Fruit fly (Drosophila melanogaster) whole organism, embryonic: Measurements from ENCODE around the gene CG15034.

Experiments
- Antp ChIP-seq: fragments of 200-800 bp; sonication (Bioruptor generic); optimal IDR thresholded peaks from 3 replicates; lab custom pipeline; 2016; ENCODE audit warnings: missing biosample characterization, missing genetic modification characterization
- Asciz ChIP-seq: fragments of 200-800 bp; sonication (Bioruptor generic); optimal IDR thresholded peaks from 2 replicates; lab custom pipeline; 2017; ENCODE audit warnings: missing biosample characterization, mild to moderate bottlenecking, missing genetic modification characterization, missing genetic modification reagents
- CG10366 ChIP-seq: fragments of 200-800 bp; sonication (Bioruptor generic); IDR thresholded peaks from 2 replicates; pipeline ENCODE4 v1.3.6; 2022; ENCODE audit warnings: missing biosample characterization, missing genetic modification characterization
- CG11504 ChIP-seq: fragments of 200-800 bp; sonication (Bioruptor generic); optimal IDR thresholded peaks from 3 replicates; lab custom pipeline; 2019; ENCODE audit warnings: missing biosample characterization, mild to moderate bottlenecking, missing genetic modification characterization, moderate library complexity
- CG13424 ChIP-seq: fragments of 200-800 bp; sonication (Bioruptor generic); optimal IDR thresholded peaks from 2 replicates; lab custom pipeline; 2019; ENCODE audit warnings: missing biosample characterization, mild to moderate bottlenecking, missing genetic modification characterization, moderate library complexity
- CG14860 ChIP-seq: fragments of 200-800 bp; sonication (Bioruptor generic); IDR thresholded peaks from 3 replicates; pipeline ENCODE4 v1.3.6; 2022; ENCODE audit warnings: missing biosample characterization, missing genetic modification characterization; ENCODE audit not compliant: partially characterized antibody
- CG15479 ChIP-seq: fragments of 200-800 bp; sonication (Bioruptor generic); optimal IDR thresholded peaks from 3 replicates; lab custom pipeline; 2019; ENCODE audit warnings: missing biosample characterization, mild to moderate bottlenecking, missing genetic modification characterization, moderate library complexity
- CG17385 ChIP-seq: fragments of 200-800 bp; sonication (Bioruptor generic); optimal IDR thresholded peaks from 3 replicates; lab custom pipeline; 2018; ENCODE audit warnings: missing biosample characterization, mild to moderate bottlenecking, missing genetic modification characterization
- CG17612 ChIP-seq: fragments of 200-800 bp; sonication (Bioruptor generic); IDR thresholded peaks from 2 replicates; pipeline ENCODE4 v1.3.6; 2022; ENCODE audit warnings: missing biosample characterization, missing genetic modification characterization
- CG18011 ChIP-seq: fragments of 200-800 bp; sonication (Bioruptor generic); optimal IDR thresholded peaks from 2 replicates; lab custom pipeline; 2017; ENCODE audit warnings: missing biosample characterization, missing genetic modification characterization, mild to moderate bottlenecking, moderate library complexity, missing genotype
- CG33557 ChIP-seq: fragments of 200-800 bp; sonication (Bioruptor generic); optimal IDR thresholded peaks from 2 replicates; lab custom pipeline; 2019; ENCODE audit warnings: missing biosample characterization, mild to moderate bottlenecking, missing genetic modification characterization, moderate library complexity
- CG3995 ChIP-seq: fragments of 200-800 bp; sonication (Bioruptor generic); optimal IDR thresholded peaks from 3 replicates; lab custom pipeline; 2016; ENCODE audit warnings: missing biosample characterization, missing genetic modification characterization
- CG6175 ChIP-seq: fragments of 200-800 bp; sonication (Bioruptor generic); IDR thresholded peaks from 3 replicates; pipeline ENCODE4 v1.3.6; 2022; ENCODE audit warnings: missing biosample characterization, missing genetic modification characterization
- CG6254 ChIP-seq: fragments of 200-800 bp; sonication (Bioruptor generic); optimal IDR thresholded peaks from 3 replicates; lab custom pipeline; 2017; ENCODE audit warnings: mild to moderate bottlenecking, missing biosample characterization, missing genetic modification reagents, missing genetic modification characterization
- D ChIP-seq, 2 experiments: fragments of 200-800 bp in 1 of 2; fragments of >200 bp in 1 of 2; sonication (Bioruptor generic) in 1 of 2; optimal IDR thresholded peaks; 2 replicates in 1 of 2; 3 replicates in 1 of 2; lab custom pipeline; 2017; ENCODE audit warnings: mild to moderate bottlenecking in 1 of 2, missing biosample characterization in 1 of 2, missing genetic modification characterization in 1 of 2, missing genetic modification reagents in 1 of 2
- Gug ChIP-seq: fragments of 200-800 bp; sonication (Bioruptor generic); IDR thresholded peaks from 4 replicates; pipeline ENCODE4 v1.3.6; 2022; ENCODE audit warnings: missing biosample characterization, missing genetic modification characterization
- NK7.1 ChIP-seq: fragments of 200-800 bp; sonication (Bioruptor generic); optimal IDR thresholded peaks from 3 replicates; lab custom pipeline; 2016; ENCODE audit warnings: missing biosample characterization, missing genetic modification characterization
- Opbp ChIP-seq: fragments of 200-800 bp; sonication (Bioruptor generic); IDR thresholded peaks from 3 replicates; pipeline ENCODE4 v1.3.6; 2022; ENCODE audit warnings: missing biosample characterization, missing genetic modification characterization; ENCODE audit not compliant: partially characterized antibody
- Ptx1 ChIP-seq: fragments of 200-800 bp; sonication (Bioruptor generic); IDR thresholded peaks from 2 replicates; pipeline ENCODE4 v1.3.6; 2022; ENCODE audit warnings: missing biosample characterization, missing genetic modification characterization
- Ravus ChIP-seq: fragments of 200-800 bp; sonication (Bioruptor generic); IDR thresholded peaks from 2 replicates; pipeline ENCODE4 v1.3.6; 2022; ENCODE audit warnings: missing biosample characterization, missing genetic modification characterization
- Rx ChIP-seq: fragments of 200-800 bp; sonication (Bioruptor generic); IDR thresholded peaks from 2 replicates; pipeline ENCODE4 v1.3.6; 2022; ENCODE audit warnings: missing biosample characterization, missing genetic modification characterization
- Sin3A ChIP-seq: fragments of >200 bp; optimal IDR thresholded peaks from 2 replicates; lab custom pipeline; 2018
- abd-A ChIP-seq: fragments of 200-800 bp; sonication (Bioruptor generic); optimal IDR thresholded peaks from 3 replicates; lab custom pipeline; 2019; ENCODE audit warnings: missing biosample characterization, mild to moderate bottlenecking, missing genetic modification characterization, moderate library complexity
- ac ChIP-seq: fragments of 200-800 bp; sonication (Bioruptor generic); optimal IDR thresholded peaks from 3 replicates; lab custom pipeline; 2017; ENCODE audit warnings: missing biosample characterization, mild to moderate bottlenecking, missing genetic modification characterization
- bowl ChIP-seq: fragments of 200-800 bp; sonication (Bioruptor generic); IDR thresholded peaks from 2 replicates; pipeline ENCODE4 v1.3.6; 2022; ENCODE audit warnings: missing biosample characterization, missing genetic modification characterization
- croc ChIP-seq: fragments of 200-800 bp; sonication (Bioruptor generic); conservative IDR thresholded peaks from 3 replicates; pipeline ENCODE4 v1.3.6; 2022; ENCODE audit warnings: missing biosample characterization, missing genetic modification characterization
- dm ChIP-seq: fragments of 200-800 bp; sonication (Bioruptor generic); optimal IDR thresholded peaks from 3 replicates; lab custom pipeline; 2016; ENCODE audit warnings: missing biosample characterization, missing genetic modification characterization
- gce ChIP-seq: fragments of 200-800 bp; sonication (Bioruptor generic); IDR thresholded peaks from 3 replicates; pipeline ENCODE4 v1.3.6; 2022; ENCODE audit warnings: missing biosample characterization, missing genetic modification characterization
- gsb ChIP-seq: fragments of 200-800 bp; sonication (Bioruptor generic); IDR thresholded peaks from 2 replicates; pipeline ENCODE4 v1.3.6; 2022; ENCODE audit warnings: missing biosample characterization, missing genetic modification characterization
- gt ChIP-seq: fragments of 200-800 bp; sonication (Bioruptor generic); IDR thresholded peaks from 2 replicates; pipeline ENCODE4 v1.3.6; 2022; ENCODE audit warnings: missing biosample characterization, missing genetic modification characterization
- hbn ChIP-seq: fragments of 200-800 bp; sonication (Bioruptor generic); IDR thresholded peaks from 2 replicates; pipeline ENCODE4 v1.3.6; 2022; ENCODE audit warnings: missing biosample characterization, missing genetic modification characterization; ENCODE audit not compliant: partially characterized antibody
- hkb ChIP-seq, 2 experiments: fragments of 200-800 bp in 1 of 2; fragments of >200 bp in 1 of 2; sonication (Bioruptor generic) in 1 of 2; IDR thresholded peaks in 1 of 2; optimal IDR thresholded peaks in 1 of 2; 2 replicates each; pipeline versions ENCODE4 v1.3.6 to Lab custom; 2017 to 2022; ENCODE audit warnings: missing biosample characterization in 1 of 2, missing genetic modification characterization in 1 of 2
- insv ChIP-seq, 2 experiments: fragments of 200-800 bp; sonication (Bioruptor generic); optimal IDR thresholded peaks; 3 replicates each; lab custom pipeline; 2016 to 2018; ENCODE audit warnings: missing biosample characterization in 2 of 2, missing genetic modification characterization in 2 of 2
- luna ChIP-seq: fragments of 200-800 bp; sonication (Bioruptor generic); optimal IDR thresholded peaks from 2 replicates; lab custom pipeline; 2016; ENCODE audit warnings: missing biosample characterization, missing genetic modification characterization
- maf-S ChIP-seq: fragments of 200-800 bp; sonication (Bioruptor generic); optimal IDR thresholded peaks from 2 replicates; lab custom pipeline; 2016; ENCODE audit warnings: missing biosample characterization, missing genetic modification characterization
- nerfin-1 ChIP-seq: fragments of 200-800 bp; sonication (Bioruptor generic); optimal IDR thresholded peaks from 3 replicates; lab custom pipeline; 2019; ENCODE audit warnings: missing biosample characterization, mild to moderate bottlenecking, missing genetic modification characterization, moderate library complexity
- nmo ChIP-seq: fragments of 200-800 bp; sonication (Bioruptor generic); optimal IDR thresholded peaks from 2 replicates; lab custom pipeline; 2018; ENCODE audit warnings: missing biosample characterization, mild to moderate bottlenecking, missing genetic modification characterization, moderate library complexity
- odd ChIP-seq: fragments of 200-800 bp; sonication (Bioruptor generic); optimal IDR thresholded peaks from 2 replicates; lab custom pipeline; 2017; ENCODE audit warnings: missing biosample characterization, mild to moderate bottlenecking, missing genetic modification characterization
- rib ChIP-seq: fragments of 200-800 bp; sonication (Bioruptor generic); IDR thresholded peaks from 2 replicates; pipeline ENCODE4 v1.3.6; 2022; ENCODE audit warnings: missing biosample characterization, missing genetic modification characterization
- sisA ChIP-seq: fragments of 200-800 bp; sonication (Bioruptor generic); IDR thresholded peaks from 2 replicates; pipeline ENCODE4 v1.3.6; 2022; ENCODE audit warnings: missing biosample characterization, missing genetic modification characterization
- stc ChIP-seq: fragments of 200-800 bp; sonication (Bioruptor generic); IDR thresholded peaks from 2 replicates; pipeline ENCODE4 v1.3.6; 2022; ENCODE audit warnings: missing biosample characterization, missing genetic modification characterization
- tll ChIP-seq, 2 experiments: fragments of 200-800 bp in 1 of 2; fragments of >200 bp in 1 of 2; sonication (Bioruptor generic) in 1 of 2; optimal IDR thresholded peaks; 2 replicates each; lab custom pipeline; 2017 to 2019; ENCODE audit warnings: missing biosample characterization in 2 of 2, missing genetic modification characterization in 2 of 2, mild to moderate bottlenecking in 1 of 2, moderate library complexity in 1 of 2
- trh ChIP-seq: fragments of 200-800 bp; sonication (Bioruptor generic); optimal IDR thresholded peaks from 2 replicates; lab custom pipeline; 2016; ENCODE audit warnings: missing biosample characterization, missing genetic modification characterization
- twi ChIP-seq: fragments of 200-800 bp; optimal IDR thresholded peaks from 2 replicates; lab custom pipeline; 2019; ENCODE audit warnings: missing biosample characterization, mild to moderate bottlenecking, missing genetic modification characterization, moderate library complexity
- vfl ChIP-seq: fragments of 200-800 bp; sonication (Bioruptor generic); optimal IDR thresholded peaks from 2 replicates; lab custom pipeline; 2016; ENCODE audit warnings: missing biosample characterization, missing genetic modification characterization
- wek ChIP-seq: fragments of 200-800 bp; sonication (Bioruptor generic); optimal IDR thresholded peaks from 3 replicates; lab custom pipeline; 2018; ENCODE audit warnings: missing biosample characterization, mild to moderate bottlenecking, missing genetic modification characterization, moderate library complexity

The CG15034 gene

dm6 chrX:7306538-7307477 lies 40.5 kb downstream of the CG15034 start:
- TF ChIP-seq rib (GFP tag; lab: Robert Waterston, UW) (peak; percentile 86; the same call in 1 of the 2 replicates), CG18011 (GFP tag; lab: Kevin White, UChicago) (peak; percentile 59), vfl (GFP tag; lab: Kevin White, UChicago) (peak; percentile 70), Sin3A (lab: Kevin White, UChicago) (no peak), NK7.1 (peak; percentile 62), Asciz (GFP tag; lab: Kevin White, UChicago) (peak; percentile 95), luna (no peak), wek (GFP tag; lab: Kevin White, UChicago) (peak; percentile 28), trh (GFP tag; lab: Kevin White, UChicago) (peak; percentile 74), abd-A (tag; lab: Kevin White, UChicago) (no peak), gt (GFP tag; lab: Robert Waterston, UW) (0 out of 2 replicates have a peak, but pooled peaks have one; percentile 25), Antp (peak; percentile 68), tll (GFP tag; optimal IDR thresholded peaks at IDR 0.05; lab: Kevin White, UChicago) (no peak), CG10366 (GFP tag; lab: Robert Waterston, UW) (peak; percentile 66), hkb (optimal IDR thresholded peaks at IDR 0.05; lab: Kevin White, UChicago) (no peak), hkb (GFP tag; IDR thresholded peaks at IDR 0.05; lab: Robert Waterston, UW) (no peak; the same call in none of the 2 replicates), nmo (GFP tag; lab: Kevin White, UChicago) (peak; percentile 97), dm (GFP tag; lab: Kevin White, UChicago) (peak; percentile 71), croc (GFP tag; lab: Robert Waterston, UW) (peak; percentile 86), Gug (GFP tag; lab: Robert Waterston, UW) (peak; percentile 81), Rx (peak; percentile 58; the same call in 1 of the 2 replicates), Ptx1 (GFP tag; lab: Robert Waterston, UW) (peak; percentile 88), CG14860 (GFP tag; lab: Robert Waterston, UW) (no peak), CG6175 (GFP tag; lab: Robert Waterston, UW) (peak; percentile 99), nerfin-1 (tag; lab: Kevin White, UChicago) (peak; percentile 81), D (optimal IDR thresholded peaks at IDR 0.05; lab: Kevin White, UChicago) (no peak), D (GFP tag; optimal IDR thresholded peaks at IDR 0.05; lab: Kevin White, UChicago) (peak; percentile 97), stc (GFP tag; lab: Robert Waterston, UW) (peak; percentile 61; the same call in 1 of the 2 replicates), bowl (no peak; the same call in 1 of the 2 replicates), hbn (no peak), CG13424 (tag; lab: Kevin White, UChicago) (peak; percentile 96), CG15479 (GFP tag; lab: Kevin White, UChicago) (no peak), gce (GFP tag; lab: Robert Waterston, UW) (no peak; the same call in 2 of the 3 replicates), CG33557 (peak; percentile 91), ac (GFP tag; lab: Kevin White, UChicago) (peak; percentile 80), odd (GFP tag; lab: Kevin White, UChicago) (peak; percentile 95), CG17612 (GFP tag; lab: Robert Waterston, UW) (0 out of 2 replicates have a peak, but pooled peaks have one; percentile 34), twi (peak; percentile 88), insv (GFP tag; optimal IDR thresholded peaks at IDR 0.05; lab: Kevin White, UChicago) (peak in 1 of 2 experiments; percentile 59), CG11504 (tag; lab: Kevin White, UChicago) (peak; percentile 94), gsb (peak; percentile 24; the same call in 1 of the 2 replicates), CG3995 (GFP tag; lab: Kevin White, UChicago) (peak; percentile 18), maf-S (GFP tag; lab: Kevin White, UChicago) (peak; percentile 63), sisA (GFP tag; lab: Robert Waterston, UW) (peak; percentile 77), Opbp (GFP tag; lab: Robert Waterston, UW) (0 out of 3 replicates have a peak, but pooled peaks have one; percentile 28), Ravus (GFP tag; lab: Robert Waterston, UW) (peak; percentile 11; the same call in 1 of the 2 replicates), CG17385 (GFP tag; lab: Kevin White, UChicago) (peak; percentile 87), CG6254 (GFP tag; lab: Kevin White, UChicago) (peak; percentile 89)
